Fruit fly (Drosophila melanogaster) whole organism, embryonic: ENCODE data around the gene CG46467.

Source experiments
- B-H1 ChIP-seq: fragments of 200-800 bp; sonication (Bioruptor generic); IDR thresholded peaks from 3 replicates; pipeline ENCODE4 v1.3.6; 2022; ENCODE audit warnings: missing biosample characterization, missing genetic modification characterization
- Blimp-1 ChIP-seq: fragments of 200-800 bp; sonication (Bioruptor generic); optimal IDR thresholded peaks from 3 replicates; lab custom pipeline; 2018; ENCODE audit warnings: missing biosample characterization, missing genetic modification characterization, mild to moderate bottlenecking, moderate library complexity, missing genetic modification reagents
- C15 ChIP-seq: fragments of 200-800 bp; sonication (Bioruptor generic); IDR thresholded peaks from 3 replicates; pipeline ENCODE4 v1.3.6; 2022; ENCODE audit warnings: missing biosample characterization, missing genetic modification characterization
- CG10147 ChIP-seq: fragments of 200-800 bp; sonication (Bioruptor generic); optimal IDR thresholded peaks from 2 replicates; lab custom pipeline; 2019; ENCODE audit warnings: missing biosample characterization, mild to moderate bottlenecking, missing genetic modification characterization, moderate library complexity
- CG11093 ChIP-seq: fragments of 200-800 bp; sonication (Bioruptor generic); IDR thresholded peaks from 3 replicates; pipeline ENCODE4 v1.3.6; 2022; ENCODE audit warnings: missing biosample characterization, missing genetic modification characterization
- CG11504 ChIP-seq: fragments of 200-800 bp; sonication (Bioruptor generic); optimal IDR thresholded peaks from 3 replicates; lab custom pipeline; 2019; ENCODE audit warnings: missing biosample characterization, mild to moderate bottlenecking, missing genetic modification characterization, moderate library complexity
- CG12236 ChIP-seq: fragments of 200-800 bp; sonication (Bioruptor generic); optimal IDR thresholded peaks from 2 replicates; lab custom pipeline; 2016; ENCODE audit warnings: missing biosample characterization, missing genetic modification characterization
- CG13424 ChIP-seq: fragments of 200-800 bp; sonication (Bioruptor generic); optimal IDR thresholded peaks from 2 replicates; lab custom pipeline; 2019; ENCODE audit warnings: missing biosample characterization, mild to moderate bottlenecking, missing genetic modification characterization, moderate library complexity
- CG14050 ChIP-seq: fragments of 200-800 bp; sonication (Bioruptor generic); IDR thresholded peaks from 3 replicates; pipeline ENCODE4 v1.3.6; 2022; ENCODE audit warnings: missing biosample characterization, missing genetic modification characterization
- CG17802 ChIP-seq: fragments of 200-800 bp; sonication (Bioruptor generic); optimal IDR thresholded peaks from 2 replicates; lab custom pipeline; 2018; ENCODE audit warnings: missing biosample characterization, mild to moderate bottlenecking, missing genetic modification characterization, moderate library complexity
- CG31441 ChIP-seq: fragments of 200-800 bp; sonication (Bioruptor generic); IDR thresholded peaks from 2 replicates; pipeline ENCODE4 v1.3.6; 2022; ENCODE audit warnings: missing biosample characterization, missing genetic modification characterization
- CG32532 ChIP-seq: fragments of 200-800 bp; sonication (Bioruptor generic); IDR thresholded peaks from 2 replicates; pipeline ENCODE4 v1.3.6; 2022; ENCODE audit warnings: missing biosample characterization, missing genetic modification characterization
- CG3281 ChIP-seq: fragments of 200-800 bp; sonication (Bioruptor generic); optimal IDR thresholded peaks from 3 replicates; lab custom pipeline; 2017; ENCODE audit warnings: missing biosample characterization, mild to moderate bottlenecking, missing genetic modification characterization
- CG3407 ChIP-seq: fragments of 200-800 bp; sonication (Bioruptor generic); optimal IDR thresholded peaks from 2 replicates; lab custom pipeline; 2018; ENCODE audit warnings: missing biosample characterization, mild to moderate bottlenecking, missing genetic modification characterization
- CG34422 ChIP-seq: fragments of 200-800 bp; sonication (Bioruptor generic); IDR thresholded peaks from 3 replicates; pipeline ENCODE4 v1.3.6; 2022; ENCODE audit warnings: missing biosample characterization, missing genetic modification characterization
- CG3838 ChIP-seq: fragments of 200-800 bp; sonication (Bioruptor generic); optimal IDR thresholded peaks from 3 replicates; lab custom pipeline; 2016; ENCODE audit warnings: missing biosample characterization, missing genetic modification characterization
- CG42726 ChIP-seq: fragments of 200-800 bp; sonication (Bioruptor generic); IDR thresholded peaks from 2 replicates; pipeline ENCODE4 v1.3.6; 2022; ENCODE audit warnings: missing biosample characterization, missing genetic modification characterization; ENCODE audit not compliant: partially characterized antibody
- CG4360 ChIP-seq: fragments of 200-800 bp; sonication (Bioruptor generic); IDR thresholded peaks from 2 replicates; pipeline ENCODE4 v1.3.6; 2022; ENCODE audit warnings: missing biosample characterization, missing genetic modification characterization
- CG4424 ChIP-seq: fragments of 200-800 bp; sonication (Bioruptor generic); optimal IDR thresholded peaks from 3 replicates; lab custom pipeline; 2016; ENCODE audit warnings: missing biosample characterization, missing genetic modification characterization
- CG5245 ChIP-seq: fragments of 200-800 bp; sonication (Bioruptor generic); optimal IDR thresholded peaks from 3 replicates; lab custom pipeline; 2016; ENCODE audit warnings: missing biosample characterization, missing genetic modification characterization
- CG6791 ChIP-seq: fragments of 200-800 bp; sonication (Bioruptor generic); IDR thresholded peaks from 3 replicates; pipeline ENCODE4 v1.3.6; 2022; ENCODE audit warnings: missing biosample characterization, missing genetic modification characterization; ENCODE audit not compliant: partially characterized antibody
- CG7963 ChIP-seq: fragments of 200-800 bp; sonication (Bioruptor generic); IDR thresholded peaks from 3 replicates; pipeline ENCODE4 v1.3.6; 2022; ENCODE audit warnings: missing biosample characterization, missing genetic modification characterization; ENCODE audit not compliant: partially characterized antibody
- CG8478 ChIP-seq: fragments of >200 bp; optimal IDR thresholded peaks from 2 replicates; lab custom pipeline; 2018
- CkIIα-i1 ChIP-seq: fragments of 200-800 bp; sonication (Bioruptor generic); IDR thresholded peaks from 2 replicates; pipeline ENCODE4 v1.3.6; 2022; ENCODE audit warnings: missing biosample characterization, missing genetic modification characterization
- Dbx ChIP-seq: fragments of 200-800 bp; sonication (Bioruptor generic); IDR thresholded peaks from 3 replicates; pipeline ENCODE4 v1.3.6; 2022; ENCODE audit warnings: missing biosample characterization, missing genetic modification characterization
- Gsc ChIP-seq: fragments of 200-800 bp; sonication (Bioruptor generic); IDR thresholded peaks from 2 replicates; pipeline ENCODE4 v1.3.6; 2022; ENCODE audit warnings: missing biosample characterization, missing genetic modification characterization
- MBD-R2 ChIP-seq: fragments of 200-800 bp; sonication (Bioruptor generic); IDR thresholded peaks from 2 replicates; pipeline ENCODE4 v1.3.6; 2022; ENCODE audit warnings: missing biosample characterization, missing genetic modification characterization
- Med ChIP-seq: fragments of 200-800 bp; sonication (Bioruptor generic); peaks from one replicate; lab custom pipeline; 2016; ENCODE audit warnings: missing biosample characterization, missing genetic modification characterization, mild to moderate bottlenecking, inconsistent platforms, moderate library complexity
- NK7.1 ChIP-seq: fragments of 200-800 bp; sonication (Bioruptor generic); optimal IDR thresholded peaks from 3 replicates; lab custom pipeline; 2016; ENCODE audit warnings: missing biosample characterization, missing genetic modification characterization
- Poxn ChIP-seq: fragments of 200-800 bp; sonication (Bioruptor generic); IDR thresholded peaks from 2 replicates; pipeline ENCODE4 v1.3.6; 2022; ENCODE audit warnings: missing biosample characterization, missing genetic modification characterization
- Rfx ChIP-seq: fragments of 200-800 bp; sonication (Bioruptor generic); IDR thresholded peaks from 2 replicates; pipeline ENCODE4 v1.3.6; 2022; ENCODE audit warnings: missing biosample characterization, missing genetic modification characterization
- Stat92E ChIP-seq, 3 experiments: fragments of >200 bp in 2 of 3; fragments of 200-800 bp in 1 of 3; sonication (Bioruptor generic) in 1 of 3; optimal IDR thresholded peaks; 2 replicates each; lab custom pipeline; 2017 to 2019; ENCODE audit warnings: missing biosample characterization in 3 of 3, missing genetic modification characterization in 3 of 3, mild to moderate bottlenecking in 1 of 3, moderate library complexity in 1 of 3
- al ChIP-seq: fragments of 200-800 bp; sonication (Bioruptor generic); IDR thresholded peaks from 2 replicates; pipeline ENCODE4 v1.3.6; 2022; ENCODE audit warnings: missing biosample characterization, missing genetic modification characterization
- ara ChIP-seq: fragments of 200-800 bp; sonication (Bioruptor generic); IDR thresholded peaks from 2 replicates; pipeline ENCODE4 v1.3.6; 2022; ENCODE audit warnings: missing biosample characterization, missing genetic modification characterization
- ase ChIP-seq: fragments of 200-800 bp; sonication (Bioruptor generic); IDR thresholded peaks from 3 replicates; pipeline ENCODE4 v1.3.6; 2022; ENCODE audit warnings: missing biosample characterization, missing genetic modification characterization
- bsh ChIP-seq, 2 experiments: fragments of 200-800 bp; sonication (Bioruptor generic); optimal IDR thresholded peaks; 2 replicates each; lab custom pipeline; 2017 to 2018; ENCODE audit warnings: mild to moderate bottlenecking in 2 of 2, missing biosample characterization in 2 of 2, missing genetic modification characterization in 2 of 2, moderate library complexity in 1 of 2
- dati ChIP-seq: fragments of 200-800 bp; sonication (Bioruptor generic); IDR thresholded peaks from 2 replicates; pipeline ENCODE4 v1.3.6; 2022; ENCODE audit warnings: missing biosample characterization, missing genetic modification characterization
- disco-r ChIP-seq: fragments of 200-800 bp; sonication (Bioruptor generic); optimal IDR thresholded peaks from 2 replicates; lab custom pipeline; 2016; ENCODE audit warnings: missing biosample characterization, missing genetic modification characterization
- exex ChIP-seq: fragments of 200-800 bp; sonication (Bioruptor generic); optimal IDR thresholded peaks from 4 replicates; lab custom pipeline; 2018; ENCODE audit warnings: missing biosample characterization, mild to moderate bottlenecking, missing genetic modification characterization, moderate library complexity
- fd96Cb ChIP-seq: fragments of 200-800 bp; sonication (Bioruptor generic); optimal IDR thresholded peaks from 2 replicates; lab custom pipeline; 2018; ENCODE audit warnings: missing biosample characterization, mild to moderate bottlenecking, missing genetic modification characterization, moderate library complexity
- jigr1 ChIP-seq: fragments of 200-800 bp; sonication (Bioruptor generic); IDR thresholded peaks from 3 replicates; pipeline ENCODE4 v1.3.6; 2022; ENCODE audit warnings: missing biosample characterization, missing genetic modification characterization
- lola ChIP-seq, 3 experiments: fragments of >200 bp in 2 of 3; fragments of 200-800 bp in 1 of 3; sonication (Bioruptor generic) in 1 of 3; optimal IDR thresholded peaks; 2 replicates each; lab custom pipeline; 2017 to 2019; ENCODE audit warnings: missing biosample characterization in 3 of 3, missing genetic modification characterization in 3 of 3, mild to moderate bottlenecking in 1 of 3, moderate library complexity in 1 of 3
- mld ChIP-seq: fragments of 200-800 bp; sonication (Bioruptor generic); IDR thresholded peaks from 3 replicates; pipeline ENCODE4 v1.3.6; 2022; ENCODE audit warnings: missing biosample characterization, missing genetic modification characterization; ENCODE audit not compliant: partially characterized antibody
- ro ChIP-seq: fragments of 200-800 bp; sonication (Bioruptor generic); IDR thresholded peaks from 2 replicates; pipeline ENCODE4 v1.3.6; 2022; ENCODE audit warnings: missing biosample characterization, missing genetic modification characterization
- scrt ChIP-seq: fragments of 200-800 bp; sonication (Bioruptor generic); optimal IDR thresholded peaks from 2 replicates; lab custom pipeline; 2018; ENCODE audit warnings: missing biosample characterization, mild to moderate bottlenecking, missing genetic modification characterization, moderate library complexity
- shn ChIP-seq: fragments of 200-800 bp; sonication (Bioruptor generic); optimal IDR thresholded peaks from 3 replicates; lab custom pipeline; 2016; ENCODE audit warnings: missing biosample characterization, missing genetic modification characterization
- sim ChIP-seq: fragments of 200-800 bp; sonication (Bioruptor generic); IDR thresholded peaks from 2 replicates; pipeline ENCODE4 v1.3.6; 2022; ENCODE audit warnings: missing biosample characterization, missing genetic modification characterization
- tll ChIP-seq, 2 experiments: fragments of 200-800 bp in 1 of 2; fragments of >200 bp in 1 of 2; sonication (Bioruptor generic) in 1 of 2; optimal IDR thresholded peaks; 2 replicates each; lab custom pipeline; 2017 to 2019; ENCODE audit warnings: missing biosample characterization in 2 of 2, missing genetic modification characterization in 2 of 2, mild to moderate bottlenecking in 1 of 2, moderate library complexity in 1 of 2
- ttk ChIP-seq: fragments of 200-800 bp; sonication (Bioruptor generic); IDR thresholded peaks from 2 replicates; pipeline ENCODE4 v2.1.2; 2022; ENCODE audit warnings: missing biosample characterization, missing genetic modification characterization
- twi ChIP-seq: fragments of 200-800 bp; optimal IDR thresholded peaks from 2 replicates; lab custom pipeline; 2019; ENCODE audit warnings: missing biosample characterization, mild to moderate bottlenecking, missing genetic modification characterization, moderate library complexity
- yki ChIP-seq: fragments of >200 bp; optimal IDR thresholded peaks from 3 replicates; lab custom pipeline; 2018

Gene CG46467

dm6 chr3R:9883248-9883939 lies 8.9 kb downstream of the CG46467 start (continued):
- TF ChIP-seq CG7963 (GFP tag; lab: Robert Waterston, UW): no peak
- peak; percentile 56; the same call in 1 of the 2 replicates for TF ChIP-seq CG42726
- TF ChIP-seq CG3281 (GFP tag; lab: Kevin White, UChicago): no peak
- TF ChIP-seq C15 (GFP tag; lab: Robert Waterston, UW): no peak
- no peak for TF ChIP-seq lola (GFP tag; optimal IDR thresholded peaks at IDR 0.05; lab: Kevin White, UChicago)
- no peak for TF ChIP-seq bsh (GFP tag; optimal IDR thresholded peaks at IDR 0.05; lab: Kevin White, UChicago)
- no peak for TF ChIP-seq CG5245 (GFP tag; lab: Kevin White, UChicago)
- no peak for TF ChIP-seq CG4424 (GFP tag; lab: Kevin White, UChicago)
- no peak for TF ChIP-seq sim (GFP tag; lab: Robert Waterston, UW)
- TF ChIP-seq Dbx (GFP tag; lab: Robert Waterston, UW): no peak; the same call in 2 of the 3 replicates
- no peak for TF ChIP-seq CG3838 (GFP tag; lab: Kevin White, UChicago)
- no peak for TF ChIP-seq CG6791
- TF ChIP-seq CG8478 (lab: Kevin White, UChicago): no peak
- TF ChIP-seq Med (GFP tag; lab: Kevin White, UChicago): no peak
- no peak for TF ChIP-seq CG11093 (GFP tag; lab: Robert Waterston, UW)
- no peak for TF ChIP-seq dati (GFP tag; lab: Robert Waterston, UW)
- no peak for TF ChIP-seq ase
- no peak for TF ChIP-seq NK7.1
- TF ChIP-seq CG10147 (GFP tag; lab: Kevin White, UChicago): no peak
- TF ChIP-seq al (GFP tag; lab: Robert Waterston, UW): no peak
- no peak for TF ChIP-seq tll (GFP tag; optimal IDR thresholded peaks at IDR 0.05; lab: Kevin White, UChicago)
- peak; percentile 13; the same call in 1 of the 2 replicates for TF ChIP-seq Rfx (GFP tag; lab: Robert Waterston, UW)
- no peak for TF ChIP-seq shn (GFP tag; lab: Kevin White, UChicago)
- peak; percentile 36; the same call in 1 of the 2 replicates for TF ChIP-seq CG32532 (GFP tag; lab: Robert Waterston, UW)
- no peak for TF ChIP-seq CG11504 (tag; lab: Kevin White, UChicago)
- no peak for TF ChIP-seq mld (GFP tag; lab: Robert Waterston, UW)
- no peak for TF ChIP-seq jigr1 (GFP tag; lab: Robert Waterston, UW)
- no peak for TF ChIP-seq exex
- TF ChIP-seq fd96Cb: no peak
- no peak for TF ChIP-seq disco-r (GFP tag; lab: Kevin White, UChicago)
- no peak for TF ChIP-seq CG13424 (tag; lab: Kevin White, UChicago)
- no peak for TF ChIP-seq CG3407 (GFP tag; lab: Kevin White, UChicago)
- TF ChIP-seq ro: no peak
- no peak for TF ChIP-seq CkIIα-i1
- TF ChIP-seq CG12236 (GFP tag; lab: Kevin White, UChicago): no peak
- TF ChIP-seq CG4360 (GFP tag; lab: Robert Waterston, UW): no peak
- TF ChIP-seq CG34422: 0 out of 3 replicates have a peak, but pooled peaks have one; percentile 46
- TF ChIP-seq CG14050 (GFP tag; lab: Robert Waterston, UW): no peak
- no peak for TF ChIP-seq CG31441 (GFP tag; lab: Robert Waterston, UW)
- TF ChIP-seq twi (tag; lab: Kevin White, UChicago): no peak
- no peak for TF ChIP-seq Stat92E (GFP tag; optimal IDR thresholded peaks at IDR 0.05; lab: Kevin White, UChicago)
- no peak for TF ChIP-seq CG17802 (tag; lab: Kevin White, UChicago)
- no peak for TF ChIP-seq MBD-R2 (GFP tag; lab: Robert Waterston, UW)
- peak; percentile 69 for TF ChIP-seq Blimp-1 (GFP tag; lab: Kevin White, UChicago)
- TF ChIP-seq B-H1: no peak
- TF ChIP-seq ara (GFP tag; lab: Robert Waterston, UW): no peak
- TF ChIP-seq Poxn (GFP tag; lab: Robert Waterston, UW): no peak
- TF ChIP-seq ttk (GFP tag; lab: Robert Waterston, UW): no peak
- TF ChIP-seq Gsc (GFP tag; lab: Robert Waterston, UW): no peak
- no peak for TF ChIP-seq yki (lab: Kevin White, UChicago)
- no peak for TF ChIP-seq scrt
